Fruit fly (Drosophila melanogaster) whole organism, adult: ENCODE results near the gene CG4009.

Experiments
- CG5204 ChIP-seq: fragments of 200-800 bp; sonication (Bioruptor generic); optimal IDR thresholded peaks from 2 replicates; lab custom pipeline; 2016; ENCODE audit warnings: missing biosample characterization, missing genetic modification characterization
- CG7045 ChIP-seq: fragments of 200-800 bp; sonication (Bioruptor generic); optimal IDR thresholded peaks from 2 replicates; lab custom pipeline; 2017; ENCODE audit warnings: missing biosample characterization, mild to moderate bottlenecking, missing genetic modification characterization
- Mnt ChIP-seq: fragments of 200-800 bp; sonication (Bioruptor generic); optimal IDR thresholded peaks from 2 replicates; lab custom pipeline; 2016; ENCODE audit warnings: missing biosample characterization, mild to moderate bottlenecking, missing genetic modification characterization
- kay ChIP-seq: fragments of 200-800 bp; sonication (Bioruptor generic); peaks from one replicate; lab custom pipeline; 2016; ENCODE audit warnings: missing biosample characterization, missing genetic modification characterization, borderline replicate concordance
- ovo ChIP-seq: fragments of 200-800 bp; sonication (Bioruptor generic); optimal IDR thresholded peaks from 2 replicates; lab custom pipeline; 2016; ENCODE audit warnings: missing biosample characterization, missing genetic modification characterization
- tj ChIP-seq: fragments of 200-800 bp; sonication (Bioruptor generic); optimal IDR thresholded peaks from 3 replicates; lab custom pipeline; 2017; ENCODE audit warnings: missing biosample characterization, mild to moderate bottlenecking, missing genetic modification characterization, moderate library complexity
- toe ChIP-seq: fragments of 200-800 bp; sonication (Bioruptor generic); optimal IDR thresholded peaks from 2 replicates; lab custom pipeline; 2016; ENCODE audit warnings: missing biosample characterization, missing genetic modification characterization

- no peak for TF ChIP-seq ovo (GFP tag; lab: Kevin White, UChicago)
- no peak for TF ChIP-seq Mnt
- no peak for TF ChIP-seq CG7045 (GFP tag; lab: Kevin White, UChicago)
- no peak for TF ChIP-seq tj (GFP tag; lab: Kevin White, UChicago)
- TF ChIP-seq CG5204 (GFP tag; lab: Kevin White, UChicago): no peak
- no peak for TF ChIP-seq toe (GFP tag; lab: Kevin White, UChicago)
- no peak for TF ChIP-seq kay (GFP tag; lab: Kevin White, UChicago)
These were observed 27.2 kb downstream of the CG4009 start for dm6 chr3R:17008675-17009022.
